Worm (Caenorhabditis elegans) whole organism, L1 larva: ENCODE data around the gene T21E8.4.

Experiments used
- ama-1 ChIP-seq: fragments of 150-350 bp; optimal IDR thresholded peaks from 2 replicates; lab custom pipeline; 2014
- ces-1 ChIP-seq: fragments of 150-350 bp; optimal IDR thresholded peaks from 2 replicates; lab custom pipeline; 2014; ENCODE audit warnings: missing biosample characterization, missing genetic modification reagents, missing genetic modification characterization
- lin-13 ChIP-seq: fragments of 150-350 bp; optimal IDR thresholded peaks from 2 replicates; lab custom pipeline; 2014; ENCODE audit warnings: missing biosample characterization, missing genetic modification reagents, missing genetic modification characterization
- rnt-1 ChIP-seq: sonication (generic microtip); optimal IDR thresholded peaks from 2 replicates; lab custom pipeline; 2016; ENCODE audit warnings: mild to moderate bottlenecking, missing genetic modification characterization, moderate library complexity, missing compliant biosample characterization
- tlp-1 ChIP-seq: fragments of 150-350 bp; optimal IDR thresholded peaks from 2 replicates; lab custom pipeline; 2014; ENCODE audit warnings: missing biosample characterization, missing genetic modification characterization
- unc-62 ChIP-seq: fragments of 150-350 bp; optimal IDR thresholded peaks from 2 replicates; lab custom pipeline; 2014; ENCODE audit warnings: missing biosample characterization, missing genetic modification reagents, missing genetic modification characterization
- zag-1 ChIP-seq: fragments of 150-350 bp; optimal IDR thresholded peaks from 2 replicates; lab custom pipeline; 2014; ENCODE audit warnings: missing biosample characterization, missing genetic modification characterization

DNA sequence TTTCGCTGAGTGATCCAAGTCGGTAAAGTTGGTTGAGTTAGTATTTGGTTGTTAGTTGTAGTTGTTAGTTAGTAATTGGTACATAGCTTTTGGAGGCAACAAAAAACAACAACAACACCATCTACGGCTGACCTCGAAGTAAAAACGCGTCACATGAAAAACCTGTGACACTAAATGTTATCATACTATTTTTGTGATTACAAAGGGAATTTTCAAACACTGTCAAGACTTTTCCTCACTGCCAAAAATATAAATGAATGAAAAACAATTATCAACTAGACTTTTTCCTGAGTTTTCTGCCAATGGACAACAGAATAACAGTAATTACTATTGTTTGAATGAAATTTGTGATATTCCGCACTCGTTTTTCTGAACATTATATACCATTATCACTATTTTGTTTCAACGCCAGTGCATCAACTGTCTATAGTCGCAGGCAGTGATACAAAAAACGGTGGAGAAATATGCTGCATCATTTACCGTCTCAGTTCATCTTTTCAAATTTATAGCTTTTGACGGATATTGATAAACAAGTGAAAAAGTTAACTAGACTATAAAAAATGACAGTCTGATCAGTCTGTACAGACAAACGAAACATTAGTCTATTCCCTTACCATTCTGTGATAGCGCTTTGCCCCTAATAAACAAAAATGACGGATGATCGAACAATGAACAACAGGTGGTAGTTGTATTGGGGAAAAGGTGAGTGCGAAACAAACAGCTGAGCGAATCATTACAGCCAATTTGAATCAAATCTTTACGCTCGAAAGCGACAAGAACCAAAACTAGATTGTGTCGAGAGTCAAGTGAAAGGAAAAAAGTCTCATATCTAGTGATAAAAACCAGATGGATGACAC, 34.0 kb downstream of the T21E8.4 start:
- TF ChIP-seq tlp-1 (tag; lab: Kevin White, UChicago) (no peak), zag-1 (tag; lab: Kevin White, UChicago) (no peak), ama-1 (lab: Kevin White, UChicago) (no peak), unc-62 (GFP tag; lab: Kevin White, UChicago) (no peak), rnt-1 (no peak), lin-13 (GFP tag; lab: Kevin White, UChicago) (no peak), ces-1 (GFP tag; lab: Kevin White, UChicago) (no peak)
